Fruit fly (Drosophila melanogaster) whole organism, prepupa: ENCODE results near the gene CG13272.

ENCODE experiments used
- Blimp-1 ChIP-seq: fragments of 200-800 bp; sonication (Bioruptor generic); optimal IDR thresholded peaks from 3 replicates; lab custom pipeline; 2017; ENCODE audit warnings: missing biosample characterization, missing genetic modification characterization, mild to moderate bottlenecking, moderate library complexity, missing genetic modification reagents
- CG10631 ChIP-seq: fragments of 200-800 bp; sonication (Bioruptor generic); optimal IDR thresholded peaks from 2 replicates; lab custom pipeline; 2016; ENCODE audit warnings: missing biosample characterization, missing genetic modification characterization
- CG10669 ChIP-seq: fragments of 200-800 bp; sonication (Bioruptor generic); optimal IDR thresholded peaks from 3 replicates; lab custom pipeline; 2018; ENCODE audit warnings: missing biosample characterization, mild to moderate bottlenecking, missing genetic modification characterization, moderate library complexity
- CG11762 ChIP-seq: fragments of 200-800 bp; sonication (Bioruptor generic); optimal IDR thresholded peaks from 3 replicates; lab custom pipeline; 2016; ENCODE audit warnings: missing biosample characterization, missing genetic modification characterization; ENCODE audit not compliant: insufficient read depth
- CG11902 ChIP-seq: fragments of 200-800 bp; sonication (Bioruptor generic); optimal IDR thresholded peaks from 3 replicates; lab custom pipeline; 2016; ENCODE audit warnings: missing biosample characterization, missing genetic modification characterization
- CG1621 ChIP-seq: fragments of 200-800 bp; sonication (Bioruptor generic); optimal IDR thresholded peaks from 3 replicates; lab custom pipeline; 2018; ENCODE audit warnings: missing biosample characterization, mild to moderate bottlenecking, missing genetic modification characterization
- CG16779 ChIP-seq: fragments of 200-800 bp; sonication (Bioruptor generic); optimal IDR thresholded peaks from 3 replicates; lab custom pipeline; 2017; ENCODE audit warnings: missing biosample characterization, mild to moderate bottlenecking, missing genetic modification characterization
- CG3032 ChIP-seq: fragments of 200-800 bp; optimal IDR thresholded peaks from 2 replicates; lab custom pipeline; 2019; ENCODE audit warnings: missing biosample characterization, mild to moderate bottlenecking, missing genetic modification characterization, moderate library complexity
- CG31627 ChIP-seq: fragments of 200-800 bp; sonication (Bioruptor generic); optimal IDR thresholded peaks from 3 replicates; lab custom pipeline; 2016; ENCODE audit warnings: missing biosample characterization, missing genetic modification characterization
- CG32006 ChIP-seq: fragments of 200-800 bp; sonication (Bioruptor generic); optimal IDR thresholded peaks from 3 replicates; lab custom pipeline; 2017; ENCODE audit warnings: missing biosample characterization, mild to moderate bottlenecking, missing genetic modification characterization
- CG6163 ChIP-seq: fragments of 200-800 bp; sonication (Bioruptor generic); IDR thresholded peaks from 3 replicates; pipeline ENCODE4 v1.3.6; 2022; ENCODE audit warnings: missing biosample characterization, missing genetic modification characterization
- CG6792 ChIP-seq: fragments of 200-800 bp; sonication (Bioruptor generic); optimal IDR thresholded peaks from 3 replicates; lab custom pipeline; 2016; ENCODE audit warnings: missing biosample characterization, missing genetic modification characterization
- CG6808 ChIP-seq: fragments of 200-800 bp; sonication (Bioruptor generic); optimal IDR thresholded peaks from 3 replicates; lab custom pipeline; 2017; ENCODE audit warnings: missing biosample characterization, missing genetic modification characterization, mild to moderate bottlenecking, moderate library complexity, missing genetic modification reagents
- CG6854 ChIP-seq: fragments of 200-800 bp; sonication (Bioruptor generic); optimal IDR thresholded peaks from 2 replicates; lab custom pipeline; 2017; ENCODE audit warnings: missing biosample characterization, mild to moderate bottlenecking, missing genetic modification characterization
- CG7368 ChIP-seq: fragments of 200-800 bp; sonication (Bioruptor generic); optimal IDR thresholded peaks from 3 replicates; lab custom pipeline; 2016; ENCODE audit warnings: missing biosample characterization, missing genetic modification characterization
- CG8119 ChIP-seq: fragments of 200-800 bp; sonication (Bioruptor generic); IDR thresholded peaks from 3 replicates; pipeline ENCODE4 v1.3.6; 2022; ENCODE audit warnings: missing biosample characterization, missing genetic modification characterization
- CG8632 ChIP-seq: fragments of 200-800 bp; sonication (Bioruptor generic); optimal IDR thresholded peaks from 3 replicates; lab custom pipeline; 2016; ENCODE audit warnings: missing biosample characterization, missing genetic modification characterization
- Eip75B ChIP-seq: fragments of 200-800 bp; sonication (Bioruptor generic); optimal IDR thresholded peaks from 3 replicates; lab custom pipeline; 2016; ENCODE audit warnings: missing biosample characterization, missing genetic modification characterization
- Eip78C ChIP-seq: fragments of 200-800 bp; sonication (Bioruptor generic); peaks from one replicate; lab custom pipeline; 2016; ENCODE audit warnings: missing biosample characterization, missing genetic modification characterization
- Eip93F ChIP-seq: fragments of 200-800 bp; sonication (Bioruptor generic); optimal IDR thresholded peaks from 2 replicates; lab custom pipeline; 2016; ENCODE audit warnings: missing biosample characterization, mild to moderate bottlenecking, missing genetic modification characterization
- Ets21C ChIP-seq: fragments of 200-800 bp; sonication (Bioruptor generic); optimal IDR thresholded peaks from 3 replicates; lab custom pipeline; 2016; ENCODE audit warnings: missing biosample characterization, missing genetic modification characterization
- Gug ChIP-seq: fragments of 200-800 bp; sonication (Bioruptor generic); IDR thresholded peaks from 2 replicates; pipeline ENCODE4 v1.3.6; 2022; ENCODE audit warnings: missing biosample characterization, missing genetic modification characterization
- Hr38 ChIP-seq: sonication (Bioruptor generic); optimal IDR thresholded peaks from 2 replicates; lab custom pipeline; 2016; ENCODE audit warnings: missing biosample characterization, missing genetic modification characterization
- Hr39 ChIP-seq: fragments of 200-800 bp; sonication (Bioruptor generic); optimal IDR thresholded peaks from 2 replicates; lab custom pipeline; 2016; ENCODE audit warnings: missing biosample characterization, missing genetic modification characterization
- Hr4 ChIP-seq: fragments of 200-800 bp; sonication (Bioruptor generic); optimal IDR thresholded peaks from 3 replicates; lab custom pipeline; 2016; ENCODE audit warnings: missing biosample characterization, missing genetic modification characterization
- Lpt ChIP-seq: fragments of 200-800 bp; sonication (Bioruptor generic); optimal IDR thresholded peaks from 3 replicates; lab custom pipeline; 2016; ENCODE audit warnings: missing biosample characterization, missing genetic modification characterization
- Met ChIP-seq: fragments of 200-800 bp; sonication (Bioruptor generic); optimal IDR thresholded peaks from 3 replicates; lab custom pipeline; 2016; ENCODE audit warnings: missing biosample characterization, missing genetic modification characterization
- OdsH ChIP-seq: fragments of 200-800 bp; sonication (Bioruptor generic); optimal IDR thresholded peaks from 3 replicates; lab custom pipeline; 2016; ENCODE audit warnings: missing biosample characterization, missing genetic modification characterization
- Smox ChIP-seq: fragments of 200-800 bp; sonication (Bioruptor generic); optimal IDR thresholded peaks from 3 replicates; lab custom pipeline; 2016; ENCODE audit warnings: missing biosample characterization, missing genetic modification characterization
- Sox14 ChIP-seq: fragments of 200-800 bp; sonication (Bioruptor generic); optimal IDR thresholded peaks from 3 replicates; lab custom pipeline; 2016; ENCODE audit warnings: missing biosample characterization, missing genetic modification characterization
- Sox15 ChIP-seq: fragments of 200-800 bp; sonication (Bioruptor generic); optimal IDR thresholded peaks from 3 replicates; lab custom pipeline; 2016; ENCODE audit warnings: missing biosample characterization, missing genetic modification characterization
- achi ChIP-seq: fragments of 200-800 bp; sonication (Bioruptor generic); optimal IDR thresholded peaks from 3 replicates; lab custom pipeline; 2016; ENCODE audit warnings: missing biosample characterization, missing genetic modification characterization
- acj6 ChIP-seq: fragments of 200-800 bp; sonication (Bioruptor generic); optimal IDR thresholded peaks from 3 replicates; lab custom pipeline; 2016; ENCODE audit warnings: missing biosample characterization, missing genetic modification characterization
- cyc ChIP-seq: fragments of 200-800 bp; sonication (Bioruptor generic); optimal IDR thresholded peaks from 3 replicates; lab custom pipeline; 2016; ENCODE audit warnings: missing biosample characterization, missing genetic modification characterization
- dac ChIP-seq: fragments of 200-800 bp; sonication (Bioruptor generic); optimal IDR thresholded peaks from 2 replicates; lab custom pipeline; 2017; ENCODE audit warnings: missing biosample characterization, mild to moderate bottlenecking, missing genetic modification characterization
- dsx ChIP-seq: fragments of 200-800 bp; optimal IDR thresholded peaks from 3 replicates; lab custom pipeline; 2019; ENCODE audit warnings: missing biosample characterization, mild to moderate bottlenecking, missing genetic modification characterization, moderate library complexity; ENCODE audit not compliant: poor library complexity, severe bottlenecking
- eg ChIP-seq: fragments of 200-800 bp; sonication (Bioruptor generic); IDR thresholded peaks from 3 replicates; pipeline ENCODE4 v1.3.6; 2022; ENCODE audit warnings: missing biosample characterization, missing genetic modification characterization
- fd59A ChIP-seq: fragments of 200-800 bp; sonication (Bioruptor generic); optimal IDR thresholded peaks from 2 replicates; lab custom pipeline; 2017; ENCODE audit warnings: missing biosample characterization, mild to moderate bottlenecking, missing genetic modification characterization, missing genetic modification reagents
- fd85E ChIP-seq: fragments of 200-800 bp; sonication (Bioruptor generic); optimal IDR thresholded peaks from 3 replicates; lab custom pipeline; 2016; ENCODE audit warnings: missing biosample characterization, missing genetic modification characterization
- fkh ChIP-seq: fragments of 200-800 bp; sonication (Bioruptor generic); optimal IDR thresholded peaks from 3 replicates; lab custom pipeline; 2017; ENCODE audit warnings: missing biosample characterization, mild to moderate bottlenecking, missing genetic modification characterization, moderate library complexity
- lz ChIP-seq: fragments of 200-800 bp; sonication (Bioruptor generic); optimal IDR thresholded peaks from 3 replicates; lab custom pipeline; 2016; ENCODE audit warnings: missing biosample characterization, missing genetic modification characterization
- net ChIP-seq: fragments of 200-800 bp; sonication (Bioruptor generic); optimal IDR thresholded peaks from 3 replicates; lab custom pipeline; 2016; ENCODE audit warnings: missing biosample characterization, missing genetic modification characterization
- pdm3 ChIP-seq: fragments of 200-800 bp; sonication (Bioruptor generic); optimal IDR thresholded peaks from 3 replicates; lab custom pipeline; 2016; ENCODE audit warnings: missing biosample characterization, missing genetic modification characterization
- salr ChIP-seq, 2 experiments: fragments of 200-800 bp; sonication (Bioruptor generic); optimal IDR thresholded peaks; 3 replicates each; lab custom pipeline; 2016 to 2018; ENCODE audit warnings: missing biosample characterization in 2 of 2, missing genetic modification characterization in 2 of 2, mild to moderate bottlenecking in 1 of 2
- ss ChIP-seq, 2 experiments: fragments of 200-800 bp; sonication (Bioruptor generic); optimal IDR thresholded peaks; 2 replicates in 1 of 2; 3 replicates in 1 of 2; lab custom pipeline; 2017 to 2018; ENCODE audit warnings: mild to moderate bottlenecking in 2 of 2, missing biosample characterization in 2 of 2, missing genetic modification characterization in 2 of 2, moderate library complexity in 1 of 2
- svp ChIP-seq: fragments of 200-800 bp; sonication (Bioruptor generic); peaks from one replicate; lab custom pipeline; 2016; ENCODE audit warnings: missing biosample characterization, missing genetic modification characterization
- topi ChIP-seq: fragments of 200-800 bp; sonication (Bioruptor generic); optimal IDR thresholded peaks from 3 replicates; lab custom pipeline; 2016; ENCODE audit warnings: missing biosample characterization, missing genetic modification characterization
- vri ChIP-seq: fragments of 200-800 bp; sonication (Bioruptor generic); optimal IDR thresholded peaks from 3 replicates; lab custom pipeline; 2016; ENCODE audit warnings: missing biosample characterization, mild to moderate bottlenecking, missing genetic modification characterization

CG13272 gene

DNA sequence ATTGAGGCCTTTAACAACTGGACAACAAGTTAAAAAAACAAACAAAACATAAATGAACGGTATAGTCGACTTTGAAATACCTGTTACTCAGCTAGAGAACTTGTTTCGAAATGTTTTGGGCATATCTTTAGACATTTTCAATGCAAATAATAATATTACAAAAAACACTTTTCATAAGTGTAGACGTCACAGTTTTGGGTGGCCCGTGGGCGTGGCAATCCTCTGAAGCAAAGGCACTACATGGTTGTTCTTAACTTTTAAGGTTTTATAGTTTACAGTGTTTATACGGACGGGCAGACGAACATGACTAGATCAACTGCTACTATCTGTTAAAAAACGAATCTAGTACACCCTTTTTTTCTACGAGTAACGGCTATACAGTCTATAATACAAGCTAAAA is 37.8 kb downstream of the CG13272 start (continued):
- TF ChIP-seq dsx (no peak), Gug (GFP tag; lab: Robert Waterston, UW) (no peak), CG10631 (GFP tag; lab: Kevin White, UChicago) (peak; percentile 49), CG8632 (GFP tag; lab: Kevin White, UChicago) (peak; percentile 25), fd85E (GFP tag; lab: Kevin White, UChicago) (no peak), vri (GFP tag; lab: Kevin White, UChicago) (no peak), acj6 (GFP tag; lab: Kevin White, UChicago) (peak; percentile 44), CG8119 (GFP tag; lab: Robert Waterston, UW) (peak; percentile 35; the same call in 2 of the 3 replicates), CG6854 (GFP tag; lab: Kevin White, UChicago) (no peak), Hr4 (GFP tag; lab: Kevin White, UChicago) (peak; percentile 57), salr (GFP tag; optimal IDR thresholded peaks at IDR 0.05; lab: Kevin White, UChicago) (no peak), OdsH (GFP tag; lab: Kevin White, UChicago) (peak; percentile 11), achi (GFP tag; lab: Kevin White, UChicago) (peak; percentile 42), ss (GFP tag; optimal IDR thresholded peaks at IDR 0.05; lab: Kevin White, UChicago) (no peak), cyc (GFP tag; lab: Kevin White, UChicago) (peak; percentile 11)

DNA sequence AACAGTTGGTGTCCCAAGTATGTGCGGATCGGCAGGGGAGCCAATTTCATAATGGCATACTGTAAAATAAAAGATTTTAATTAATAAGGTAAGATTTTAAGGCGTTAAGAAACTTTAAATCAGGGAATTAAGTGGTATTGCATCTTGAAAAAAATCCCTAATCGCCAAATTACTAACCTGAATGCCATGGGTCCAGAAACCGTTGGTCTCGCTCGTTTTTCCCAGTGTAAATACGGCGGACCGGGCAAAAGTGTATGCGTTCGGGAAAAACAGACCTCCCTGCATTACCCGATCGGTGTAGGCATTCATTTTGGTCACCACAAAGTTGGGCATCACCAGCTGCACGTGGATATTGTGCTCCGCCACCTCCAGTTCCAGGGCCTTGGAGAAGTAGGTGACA is 38.7 kb downstream of the CG13272 start:
- no peak for TF ChIP-seq Hr38 (GFP tag; lab: Kevin White, UChicago)
- peak; percentile 17 for TF ChIP-seq pdm3
- TF ChIP-seq CG6808 (GFP tag; lab: Kevin White, UChicago) = no peak
- TF ChIP-seq CG1621 (tag; lab: Kevin White, UChicago) = no peak
- TF ChIP-seq ss (GFP tag; optimal IDR thresholded peaks at IDR 0.05; lab: Kevin White, UChicago) = no peak
- TF ChIP-seq CG31627 (GFP tag; lab: Kevin White, UChicago) = peak; percentile 46
- no peak for TF ChIP-seq fd59A (GFP tag; lab: Kevin White, UChicago)
- TF ChIP-seq CG7368 = peak; percentile 4
- peak; percentile 65 for TF ChIP-seq topi (GFP tag; lab: Kevin White, UChicago)
- TF ChIP-seq Eip93F = no peak
- TF ChIP-seq CG32006 = peak; percentile 21
- no peak for TF ChIP-seq dac
- TF ChIP-seq vri (GFP tag; lab: Kevin White, UChicago) = no peak
- peak; percentile 10 for TF ChIP-seq Sox15
- TF ChIP-seq Met (GFP tag; lab: Kevin White, UChicago) = peak; percentile 68
- peak; percentile 41 for TF ChIP-seq net (GFP tag; lab: Kevin White, UChicago)
- TF ChIP-seq salr (GFP tag; optimal IDR thresholded peaks at IDR 0.05; lab: Kevin White, UChicago) = no peak
- no peak for TF ChIP-seq Lpt
- no peak; the same call in 2 of the 3 replicates for TF ChIP-seq CG6163 (GFP tag; lab: Robert Waterston, UW)
- no peak for TF ChIP-seq fd85E (GFP tag; lab: Kevin White, UChicago)
- no peak for TF ChIP-seq CG11762 (GFP tag; lab: Kevin White, UChicago)
- peak; percentile 16 for TF ChIP-seq Ets21C (GFP tag; lab: Kevin White, UChicago)
- TF ChIP-seq fkh (GFP tag; lab: Kevin White, UChicago) = no peak
- no peak for TF ChIP-seq CG6854 (GFP tag; lab: Kevin White, UChicago)
- TF ChIP-seq CG10669 (GFP tag; lab: Kevin White, UChicago) = no peak
- no peak for TF ChIP-seq CG16779 (tag; lab: Kevin White, UChicago)
- TF ChIP-seq Blimp-1 = no peak
- TF ChIP-seq Gug (GFP tag; lab: Robert Waterston, UW) = peak; percentile 22; the same call in 1 of the 2 replicates
- peak; percentile 33; the same call in 1 of the 3 replicates for TF ChIP-seq CG8119 (GFP tag; lab: Robert Waterston, UW)
- peak; percentile 3 for TF ChIP-seq CG6792 (GFP tag; lab: Kevin White, UChicago)
- TF ChIP-seq CG3032 (tag; lab: Kevin White, UChicago) = no peak
- TF ChIP-seq cyc (GFP tag; lab: Kevin White, UChicago) = peak; percentile 69
- TF ChIP-seq CG10631 (GFP tag; lab: Kevin White, UChicago) = no peak
- TF ChIP-seq Eip75B = no peak
- TF ChIP-seq lz = peak; percentile 47
- TF ChIP-seq Sox14 (GFP tag; lab: Kevin White, UChicago) = peak; percentile 39
- peak; percentile 70 for TF ChIP-seq svp
- peak; percentile 32 for TF ChIP-seq achi (GFP tag; lab: Kevin White, UChicago)
- peak; percentile 62 for TF ChIP-seq Eip78C (GFP tag; lab: Kevin White, UChicago)
- peak; percentile 66 for TF ChIP-seq Hr39 (GFP tag; lab: Kevin White, UChicago)
- TF ChIP-seq eg (GFP tag; lab: Robert Waterston, UW) = peak; percentile 48; the same call in 1 of the 3 replicates
- TF ChIP-seq Smox (GFP tag; lab: Kevin White, UChicago) = peak; percentile 54
- TF ChIP-seq dsx = no peak
- TF ChIP-seq CG11902 (GFP tag; lab: Kevin White, UChicago) = no peak
